Worm (Caenorhabditis elegans) whole organism, L2 larva: ENCODE results near the gene C54F6.19.

Experiments used
- ama-1 ChIP-seq: fragments of 150-350 bp; optimal IDR thresholded peaks from 2 replicates; lab custom pipeline; 2018; ENCODE audit warnings: inconsistent platforms
- blmp-1 ChIP-seq: sonication (generic microtip); optimal IDR thresholded peaks from 2 replicates; lab custom pipeline; 2017; ENCODE audit warnings: missing genetic modification characterization, mild to moderate bottlenecking, missing compliant biosample characterization, antibody characterized with exemption, moderate library complexity; ENCODE audit not compliant: insufficient read depth
- ceh-82 ChIP-seq: fragments of 150-350 bp; optimal IDR thresholded peaks from 2 replicates; lab custom pipeline; 2014; ENCODE audit warnings: missing biosample characterization, missing genetic modification characterization
- elt-1 ChIP-seq: fragments of 150-350 bp; optimal IDR thresholded peaks from 2 replicates; lab custom pipeline; 2014; ENCODE audit warnings: missing biosample characterization, missing genetic modification characterization
- nhr-12 ChIP-seq: fragments of 150-350 bp; optimal IDR thresholded peaks from 2 replicates; lab custom pipeline; 2014; ENCODE audit warnings: missing biosample characterization, missing genetic modification characterization
- unc-55 ChIP-seq: fragments of 150-350 bp; sonication (generic microtip); optimal IDR thresholded peaks from 3 replicates; lab custom pipeline; 2014; ENCODE audit warnings: missing biosample characterization, missing genetic modification reagents, missing genetic modification characterization

ce11 chrV:7520077-7520476 lies 25.2 kb upstream of the C54F6.19 start, which contains the start of gene srb-19:
- TF ChIP-seq ceh-82 (tag; lab: Kevin White, UChicago) (no peak), nhr-12 (tag; lab: Kevin White, UChicago) (no peak), elt-1 (tag; lab: Kevin White, UChicago) (no peak), unc-55 (no peak), blmp-1 (tag; lab: Kevin White, UChicago) (no peak), ama-1 (no peak)
